Fruit fly (Drosophila melanogaster): ENCODE measurements around the gene CG8087.

The CG8087 gene

DNA sequence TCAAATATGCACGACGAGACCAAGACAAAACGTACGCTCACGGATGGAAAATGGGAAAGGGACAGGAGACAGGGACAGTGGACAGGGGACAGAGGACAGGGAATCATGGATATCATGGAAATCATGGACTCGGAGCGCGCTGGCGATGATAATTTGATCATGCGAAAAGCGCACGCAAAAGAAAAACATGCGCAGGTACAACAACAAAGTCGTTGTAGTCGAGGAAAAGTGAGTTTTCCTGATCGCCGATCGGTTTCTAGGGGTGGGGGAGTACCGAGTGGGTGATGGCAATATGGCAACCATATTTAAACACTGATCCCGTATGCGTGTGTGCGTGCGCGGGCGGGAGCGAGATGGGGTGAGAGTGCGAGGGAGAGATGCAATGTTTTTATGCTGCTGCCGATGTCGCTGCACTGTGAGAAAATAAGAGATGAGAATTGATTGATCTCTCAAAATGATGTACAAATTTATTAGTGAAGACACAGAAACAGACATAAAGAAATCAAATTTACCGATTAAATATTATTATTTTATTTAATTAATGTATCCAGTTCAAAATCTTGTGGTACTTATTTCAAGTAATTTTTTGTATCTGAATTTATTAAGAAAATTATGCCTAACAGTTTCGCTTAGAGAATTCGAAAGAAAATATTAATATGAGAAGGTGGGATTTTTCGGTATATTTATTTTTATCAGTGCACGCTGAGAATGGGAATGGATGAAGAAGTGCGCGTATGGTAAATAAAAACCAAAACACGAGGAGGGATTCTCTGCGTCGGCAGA is 26.3 kb upstream of the CG8087 start (continued):
- TF ChIP-seq H15 (GFP tag; IDR thresholded peaks at IDR 0.05) (0 out of 3 replicates have a peak, but pooled peaks have one; percentile 45), gcm (GFP tag; optimal IDR thresholded peaks at IDR 0.05) (peak; percentile 96), CrebB (tag; optimal IDR thresholded peaks at IDR 0.05) (peak; percentile 39), pita (GFP tag; optimal IDR thresholded peaks at IDR 0.05) (no peak), CG1792 (GFP tag; optimal IDR thresholded peaks at IDR 0.05) (no peak), z (GFP tag; IDR thresholded peaks at IDR 0.05) (0 out of 3 replicates have a peak, but pooled peaks have one; percentile 53), Jarid2 (GFP tag; optimal IDR thresholded peaks at IDR 0.05) (peak; percentile 47), CG15269 (tag; optimal IDR thresholded peaks at IDR 0.05) (peak; percentile 74), Fer1 (GFP tag; optimal IDR thresholded peaks at IDR 0.05) (no peak), CG31388 (GFP tag; optimal IDR thresholded peaks at IDR 0.05) (peak; percentile 59), schlank (tag; optimal IDR thresholded peaks at IDR 0.05) (no peak), nau (GFP tag; optimal IDR thresholded peaks at IDR 0.05) (peak; percentile 61), Blimp-1 (GFP tag; optimal IDR thresholded peaks at IDR 0.05) (peak; percentile 90), abd-A (tag; optimal IDR thresholded peaks at IDR 0.05) (no peak), mirr (GFP tag; optimal IDR thresholded peaks at IDR 0.05) (no peak), CG10979 (tag; optimal IDR thresholded peaks at IDR 0.05) (peak; percentile 98), CG6765 (GFP tag; optimal IDR thresholded peaks at IDR 0.05) (no peak), Ssrp (tag; optimal IDR thresholded peaks at IDR 0.05) (peak; percentile 95), B-H2 (GFP tag; optimal IDR thresholded peaks at IDR 0.05) (no peak), kah (GFP tag; optimal IDR thresholded peaks at IDR 0.05) (peak; percentile 54), ttk (GFP tag; IDR thresholded peaks at IDR 0.05) (peak; percentile 65; the same call in 1 of the 2 replicates), CG16813 (GFP tag; IDR thresholded peaks at IDR 0.05; ENCODE audit: partially characterized antibody) (no peak), CG8089 (GFP tag; optimal IDR thresholded peaks at IDR 0.05) (no peak), luna (GFP tag; optimal IDR thresholded peaks at IDR 0.05) (no peak), esg (GFP tag; conservative IDR thresholded peaks at IDR 0.05) (peak; percentile 64), CG2129 (GFP tag; IDR thresholded peaks at IDR 0.05; ENCODE audit: partially characterized antibody) (no peak), MESR4 (GFP tag; optimal IDR thresholded peaks at IDR 0.05) (no peak), CG4707 (GFP tag; optimal IDR thresholded peaks at IDR 0.05) (peak; percentile 57), Nf-YC (tag; optimal IDR thresholded peaks at IDR 0.05) (peak; percentile 60), vfl (GFP tag; optimal IDR thresholded peaks at IDR 0.05) (no peak), crol (GFP tag; IDR thresholded peaks at IDR 0.05) (no peak), chinmo (GFP tag; IDR thresholded peaks at IDR 0.05; ENCODE audit: partially characterized antibody) (no peak), wek (GFP tag; optimal IDR thresholded peaks at IDR 0.05) (no peak), zf30C (GFP tag; optimal IDR thresholded peaks at IDR 0.05) (peak; percentile 97), Sry-β (GFP tag; optimal IDR thresholded peaks at IDR 0.05) (peak; percentile 52), nerfin-2 (GFP tag; IDR thresholded peaks at IDR 0.05; ENCODE audit: partially characterized antibody) (no peak), CG2120 (GFP tag; optimal IDR thresholded peaks at IDR 0.05) (no peak), CG34376 (GFP tag; optimal IDR thresholded peaks at IDR 0.05) (no peak), unc-4 (GFP tag; IDR thresholded peaks at IDR 0.05; ENCODE audit: partially characterized antibody) (no peak), toy (GFP tag; IDR thresholded peaks at IDR 0.05) (no peak), CG17361 (GFP tag; IDR thresholded peaks at IDR 0.05) (peak; percentile 98), Dek (tag; optimal IDR thresholded peaks at IDR 0.05) (peak; percentile 19), D (optimal IDR thresholded peaks at IDR 0.05) (no peak), D (GFP tag; optimal IDR thresholded peaks at IDR 0.05) (peak; percentile 96), chm (GFP tag; IDR thresholded peaks at IDR 0.05) (peak; percentile 21; the same call in 1 of the 2 replicates), CG10543 (GFP tag; optimal IDR thresholded peaks at IDR 0.05) (peak; percentile 28), sob (GFP tag; IDR thresholded peaks at IDR 0.05) (no peak), CG13287 (GFP tag; IDR thresholded peaks at IDR 0.05; ENCODE audit: partially characterized antibody) (no peak)

Data from whole organism, embryonic.